Worm (Caenorhabditis elegans) whole organism, early embryonic: Measurements from ENCODE around the gene riok-3.

Experiments
- F13C5.2 ChIP-seq: sonication (generic microtip); optimal IDR thresholded peaks from 2 replicates; lab custom pipeline; 2017; ENCODE audit warnings: mild to moderate bottlenecking, missing genetic modification characterization, inconsistent platforms, missing compliant biosample characterization
- ama-1 ChIP-seq: fragments of 150-350 bp; optimal IDR thresholded peaks from 2 replicates; lab custom pipeline; 2014
- ceh-36 ChIP-seq: sonication (generic microtip); optimal IDR thresholded peaks from 2 replicates; lab custom pipeline; 2016; ENCODE audit warnings: missing genetic modification characterization, inconsistent platforms, missing compliant biosample characterization
- flt-1 ChIP-seq: fragments of 200-800 bp; sonication (Bioruptor generic); IDR thresholded peaks from 2 replicates; pipeline ENCODE4 v1.3.6; 2022; ENCODE audit warnings: missing genetic modification characterization, missing compliant biosample characterization
- sea-1 ChIP-seq: fragments of 200-800 bp; sonication (Bioruptor generic); conservative IDR thresholded peaks from 2 replicates; pipeline ENCODE4 v1.3.6; 2022; ENCODE audit warnings: missing genetic modification characterization, missing compliant biosample characterization
- tbx-11 ChIP-seq: fragments of 200-800 bp; sonication (Bioruptor generic); IDR thresholded peaks from 2 replicates; pipeline ENCODE4 v1.3.6; 2022; ENCODE audit warnings: missing genetic modification characterization, missing compliant biosample characterization

ce11 chrIII:9804997-9805610 is at the start of gene riok-3:
- TF ChIP-seq flt-1 (GFP tag; lab: Robert Waterston, UW): no peak
- TF ChIP-seq sea-1 (GFP tag; lab: Robert Waterston, UW): no peak
- no peak for TF ChIP-seq ama-1 (lab: Kevin White, UChicago)
- TF ChIP-seq tbx-11 (GFP tag; lab: Robert Waterston, UW): no peak
- TF ChIP-seq ceh-36 (tag; lab: Kevin White, UChicago): no peak
- TF ChIP-seq F13C5.2: no peak
